Worm (Caenorhabditis elegans): ENCODE data around the gene F44E2.6.

F44E2.6 gene

DNA sequence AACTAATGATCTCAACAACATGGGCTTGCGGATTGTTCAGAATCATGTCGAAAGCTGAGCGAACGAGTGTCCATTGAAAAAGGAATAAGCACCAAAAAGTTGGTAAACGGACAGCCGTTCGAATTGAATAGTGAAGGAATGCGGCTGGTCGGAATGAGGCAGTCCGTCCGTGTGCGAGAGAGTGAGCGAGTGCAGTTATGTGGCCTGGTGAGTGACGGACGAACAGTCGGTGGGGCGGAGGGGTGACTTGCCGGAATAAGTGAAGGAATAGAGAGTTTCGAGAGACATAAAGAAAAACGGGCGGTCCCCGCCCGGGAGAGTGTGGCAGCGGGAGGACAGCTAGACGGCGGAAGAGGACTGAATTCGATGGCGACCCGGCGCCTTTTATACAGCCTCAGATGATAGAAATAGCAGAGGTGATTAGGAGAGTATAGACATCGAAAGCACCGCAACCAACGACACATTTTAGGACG lies 20.3 kb upstream of the F44E2.6 start (continued):
- TF ChIP-seq ZK337.2 (GFP tag; IDR thresholded peaks at IDR 0.05) (no peak), tag-97 (GFP tag; IDR thresholded peaks at IDR 0.05) (no peak), Y48G9A.11 (GFP tag; IDR thresholded peaks at IDR 0.05) (peak; percentile 48; the same call in 1 of the 2 replicates), dmd-9 (GFP tag; IDR thresholded peaks at IDR 0.05) (0 out of 2 replicates have a peak, but pooled peaks have one; percentile 9), ZK546.5 (tag; optimal IDR thresholded peaks at IDR 0.05) (no peak), snpc-4 (tag; optimal IDR thresholded peaks at IDR 0.05) (no peak), nhr-76 (tag; optimal IDR thresholded peaks at IDR 0.05) (no peak), sdz-12 (GFP tag; optimal IDR thresholded peaks at IDR 0.05) (no peak), hif-1 (tag; optimal IDR thresholded peaks at IDR 0.05) (peak; percentile 3 to 64), skn-1 (tag; optimal IDR thresholded peaks at IDR 0.05) (no peak), gei-8 (GFP tag; optimal IDR thresholded peaks at IDR 0.05) (peak; percentile 82), zag-1 (tag; optimal IDR thresholded peaks at IDR 0.05) (no peak), mxl-3 (GFP tag; optimal IDR thresholded peaks at IDR 0.05) (peak; percentile 89), duxl-1 (tag; optimal IDR thresholded peaks at IDR 0.05; ENCODE audit: poor library complexity) (no peak), madf-9 (GFP tag; conservative IDR thresholded peaks at IDR 0.05) (peak; percentile 79), mdt-29 (GFP tag; IDR thresholded peaks at IDR 0.05) (no peak; the same call in 1 of the 2 replicates), egl-43 (GFP tag; IDR thresholded peaks at IDR 0.05) (peak; percentile 90), snpc-1.2 (GFP tag; IDR thresholded peaks at IDR 0.05) (peak; percentile 65), cey-2 (tag; optimal IDR thresholded peaks at IDR 0.05; ENCODE audit: borderline replicate concordance, insufficient read depth) (no peak), D1046.2 (GFP tag; IDR thresholded peaks at IDR 0.05) (peak; percentile 78; the same call in 1 of the 2 replicates), zfp-3 (GFP tag; conservative IDR thresholded peaks at IDR 0.05) (peak; percentile 91), Y105C5A.15 (GFP tag; IDR thresholded peaks at IDR 0.05) (0 out of 2 replicates have a peak, but pooled peaks have one; percentile 17), dmd-8 (GFP tag; IDR thresholded peaks at IDR 0.05) (peak; percentile 75; the same call in 1 of the 2 replicates), ceh-62 (tag; optimal IDR thresholded peaks at IDR 0.05) (no peak), egl-27 (tag; optimal IDR thresholded peaks at IDR 0.05) (no peak), nhr-41 (GFP tag; IDR thresholded peaks at IDR 0.05) (peak; percentile 51; the same call in 1 of the 2 replicates), lin-29 (GFP tag; IDR thresholded peaks at IDR 0.05) (0 out of 2 replicates have a peak, but pooled peaks have one; percentile 51), saeg-2 (GFP tag; IDR thresholded peaks at IDR 0.05) (peak; percentile 75; the same call in 1 of the 2 replicates), php-3 (GFP tag; IDR thresholded peaks at IDR 0.05) (peak; percentile 68), dpl-1 (GFP tag; optimal IDR thresholded peaks at IDR 0.05) (peak; percentile 34), fos-1 (tag; optimal IDR thresholded peaks at IDR 0.05) (no peak), ctbp-1 (GFP tag; IDR thresholded peaks at IDR 0.05) (peak; percentile 22; the same call in 1 of the 2 replicates), lin-13 (GFP tag; optimal IDR thresholded peaks at IDR 0.05) (peak; percentile 75), lir-3 (tag; optimal IDR thresholded peaks at IDR 0.05) (peak; percentile 26), ceh-82 (tag; optimal IDR thresholded peaks at IDR 0.05) (no peak), hlh-30 (tag; optimal IDR thresholded peaks at IDR 0.05; ENCODE audit: insufficient read depth) (peak; percentile 47), hlh-11 (tag; optimal IDR thresholded peaks at IDR 0.05) (peak; percentile 96), nhr-102 (tag; optimal IDR thresholded peaks at IDR 0.05) (peak; percentile 63), aha-1 (tag) (peak; percentile 98), nhr-237 (tag; optimal IDR thresholded peaks at IDR 0.05) (no peak), ama-1 (optimal IDR thresholded peaks at IDR 0.05) (peak; percentile 95), nhr-28 (tag; optimal IDR thresholded peaks at IDR 0.05) (peak; percentile 81), ztf-7 (tag; optimal IDR thresholded peaks at IDR 0.05) (no peak), mdl-1 (tag; optimal IDR thresholded peaks at IDR 0.05) (peak; percentile 39 to 51), nhr-77 (tag; optimal IDR thresholded peaks at IDR 0.05) (peak; percentile 67), lin-38 (GFP tag; IDR thresholded peaks at IDR 0.05) (peak; percentile 74), fkh-10 (GFP tag; optimal IDR thresholded peaks at IDR 0.05) (no peak), rbr-2 (tag; optimal IDR thresholded peaks at IDR 0.05) (peak; percentile 49), nhr-48 (tag; optimal IDR thresholded peaks at IDR 0.05) (peak; percentile 80), T26A8.4 (GFP tag; IDR thresholded peaks at IDR 0.05) (peak; percentile 90), nhr-42 (GFP tag; IDR thresholded peaks at IDR 0.05) (peak; percentile 81)

All from whole organism, L4 larva.